Worm (Caenorhabditis elegans) whole organism, L4 larva: ENCODE results near the gene snr-4.

Experiments
- F37D6.2 ChIP-seq: sonication (generic microtip); optimal IDR thresholded peaks from 2 replicates; lab custom pipeline; 2016; ENCODE audit warnings: mild to moderate bottlenecking, missing genetic modification characterization, missing compliant biosample characterization
- F49E8.2 ChIP-seq: sonication (generic microtip); optimal IDR thresholded peaks from 2 replicates; lab custom pipeline; 2016; ENCODE audit warnings: missing compliant biosample characterization, mild to moderate bottlenecking, missing genetic modification characterization, borderline replicate concordance
- Y105C5A.15 ChIP-seq: fragments of 200-800 bp; sonication (Bioruptor generic); IDR thresholded peaks from 2 replicates; pipeline ENCODE4 v1.3.6; 2022; ENCODE audit warnings: missing genetic modification characterization, missing compliant biosample characterization
- ama-1 ChIP-seq: fragments of 150-350 bp; optimal IDR thresholded peaks from 2 replicates; lab custom pipeline; 2014; ENCODE audit warnings: inconsistent platforms, mixed read lengths
- arid-1 ChIP-seq: fragments of 200-800 bp; sonication (Bioruptor generic); conservative IDR thresholded peaks from 2 replicates; pipeline ENCODE4 v1.3.6; 2022; ENCODE audit warnings: missing genetic modification reagents, missing genetic modification characterization, missing compliant biosample characterization
- ceh-20 ChIP-seq: fragments of 200-800 bp; sonication (Bioruptor generic); IDR thresholded peaks from 2 replicates; pipeline ENCODE4 v1.3.6; 2022; ENCODE audit warnings: missing genetic modification reagents, missing genetic modification characterization, missing compliant biosample characterization
- ces-1 ChIP-seq: fragments of 150-350 bp; sonication (generic microtip); optimal IDR thresholded peaks from 4 replicates; lab custom pipeline; 2014; ENCODE audit warnings: missing biosample characterization, missing genetic modification reagents, missing genetic modification characterization
- ctbp-1 ChIP-seq: fragments of 200-800 bp; sonication (Bioruptor generic); IDR thresholded peaks from 2 replicates; pipeline ENCODE4 v1.3.6; 2022; ENCODE audit warnings: missing genetic modification reagents, missing genetic modification characterization, missing compliant biosample characterization
- daf-16 ChIP-seq, 3 experiments: sonication (generic microtip); optimal IDR thresholded peaks; 2 replicates each; lab custom pipeline; 2016 to 2017; ENCODE audit warnings: missing genetic modification characterization in 3 of 3, missing genetic modification reagents in 3 of 3, mild to moderate bottlenecking in 2 of 3, missing compliant biosample characterization in 2 of 3, missing biosample characterization in 1 of 3, moderate library complexity in 1 of 3
- daf-19 ChIP-seq: fragments of 200-800 bp; sonication (Bioruptor generic); conservative IDR thresholded peaks from 2 replicates; pipeline ENCODE4 v1.3.6; 2022; ENCODE audit warnings: missing genetic modification characterization, missing compliant biosample characterization
- dmd-9 ChIP-seq: fragments of 200-800 bp; sonication (Bioruptor generic); IDR thresholded peaks from 2 replicates; pipeline ENCODE4 v1.3.6; 2022; ENCODE audit warnings: missing genetic modification reagents, missing genetic modification characterization, missing compliant biosample characterization
- dve-1 ChIP-seq: sonication (generic microtip); optimal IDR thresholded peaks from 2 replicates; lab custom pipeline; 2017; ENCODE audit warnings: antibody characterized with exemption, mild to moderate bottlenecking, missing genetic modification characterization, missing compliant biosample characterization; ENCODE audit not compliant: insufficient read depth
- egl-43 ChIP-seq: fragments of 200-800 bp; sonication (Bioruptor generic); IDR thresholded peaks from 2 replicates; pipeline ENCODE4 v1.3.6; 2022; ENCODE audit warnings: missing genetic modification reagents, missing genetic modification characterization, missing compliant biosample characterization
- fkh-10 ChIP-seq: fragments of 150-350 bp; optimal IDR thresholded peaks from 2 replicates; lab custom pipeline; 2014; ENCODE audit warnings: missing biosample characterization, missing genetic modification reagents, missing genetic modification characterization
- hif-1 ChIP-seq, 2 experiments: sonication (generic microtip); optimal IDR thresholded peaks; 2 replicates each; lab custom pipeline; 2016 to 2017; ENCODE audit warnings: missing compliant biosample characterization in 2 of 2, missing genetic modification characterization in 2 of 2, missing genetic modification reagents in 2 of 2, missing genotype in 2 of 2, mild to moderate bottlenecking in 1 of 2
- hlh-11 ChIP-seq: fragments of 200-800 bp; sonication (Bioruptor generic); optimal IDR thresholded peaks from 2 replicates; lab custom pipeline; 2018; ENCODE audit warnings: mild to moderate bottlenecking, missing genetic modification characterization, missing compliant biosample characterization
- hlh-30 ChIP-seq: sonication (generic microtip); optimal IDR thresholded peaks from 2 replicates; lab custom pipeline; 2017; ENCODE audit warnings: antibody characterized with exemption, mild to moderate bottlenecking, missing genetic modification characterization, missing compliant biosample characterization; ENCODE audit not compliant: insufficient read depth
- hmg-1.1 ChIP-seq: fragments of 200-800 bp; sonication (Bioruptor generic); IDR thresholded peaks from 2 replicates; pipeline ENCODE4 v1.3.6; 2022; ENCODE audit warnings: missing genetic modification reagents, missing genetic modification characterization, missing compliant biosample characterization
- lin-1 ChIP-seq: fragments of 200-800 bp; sonication (Bioruptor generic); IDR thresholded peaks from 2 replicates; pipeline ENCODE4 v1.3.6; 2022; ENCODE audit warnings: missing genetic modification reagents, missing genetic modification characterization, missing compliant biosample characterization
- lsy-2 ChIP-seq, 2 experiments: fragments of 150-350 bp in 1 of 2; sonication (generic microtip) in 1 of 2; optimal IDR thresholded peaks; 2 replicates each; lab custom pipeline; 2014 to 2017; ENCODE audit warnings: missing biosample characterization in 2 of 2, missing genetic modification characterization in 2 of 2
- mdl-1 ChIP-seq, 2 experiments: fragments of 150-350 bp in 1 of 2; sonication (generic microtip) in 1 of 2; optimal IDR thresholded peaks; 2 replicates each; lab custom pipeline; 2014 to 2017; ENCODE audit warnings: missing biosample characterization in 2 of 2, missing genetic modification characterization in 2 of 2
- mep-1 ChIP-seq: fragments of 150-350 bp; sonication (generic microtip); optimal IDR thresholded peaks from 3 replicates; lab custom pipeline; 2014; ENCODE audit warnings: missing biosample characterization, missing genetic modification characterization
- mes-2 ChIP-seq: sonication (generic microtip); optimal IDR thresholded peaks from 2 replicates; lab custom pipeline; 2016; ENCODE audit warnings: missing genotype, mild to moderate bottlenecking, missing genetic modification characterization, missing compliant biosample characterization; ENCODE audit not compliant: poor library complexity, severe bottlenecking
- nhr-11 ChIP-seq: fragments of 150-350 bp; optimal IDR thresholded peaks from 2 replicates; lab custom pipeline; 2014; ENCODE audit warnings: missing biosample characterization, missing genetic modification characterization
- nhr-41 ChIP-seq: fragments of 200-800 bp; sonication (Bioruptor generic); IDR thresholded peaks from 2 replicates; pipeline ENCODE4 v1.3.6; 2022; ENCODE audit warnings: missing genetic modification reagents, missing genetic modification characterization, missing compliant biosample characterization
- nhr-48 ChIP-seq: sonication (generic microtip); optimal IDR thresholded peaks from 2 replicates; lab custom pipeline; 2016; ENCODE audit warnings: mild to moderate bottlenecking, missing genetic modification characterization, missing compliant biosample characterization
- nhr-6 ChIP-seq: fragments of 150-350 bp; optimal IDR thresholded peaks from 2 replicates; lab custom pipeline; 2014; ENCODE audit warnings: missing biosample characterization, missing genetic modification characterization
- pha-4 ChIP-seq, 2 experiments: fragments of 150-350 bp in 1 of 2; fragments of 200-800 bp in 1 of 2; sonication (Bioruptor generic) in 1 of 2; IDR thresholded peaks in 1 of 2; optimal IDR thresholded peaks in 1 of 2; 2 replicates each; pipeline versions ENCODE4 v1.3.6 to Lab custom; 2014 to 2022; ENCODE audit warnings: missing genetic modification characterization in 2 of 2, missing genetic modification reagents in 2 of 2, missing biosample characterization in 1 of 2, missing compliant biosample characterization in 1 of 2
- php-3 ChIP-seq: fragments of 200-800 bp; sonication (Bioruptor generic); IDR thresholded peaks from 2 replicates; pipeline ENCODE4 v1.3.6; 2022; ENCODE audit warnings: missing genetic modification reagents, missing genetic modification characterization, missing compliant biosample characterization
- rbr-2 ChIP-seq: sonication (generic microtip); optimal IDR thresholded peaks from 2 replicates; lab custom pipeline; 2016; ENCODE audit warnings: missing genotype, missing genetic modification characterization, missing compliant biosample characterization
- sdz-12 ChIP-seq: fragments of 200-800 bp; sonication (Bioruptor generic); optimal IDR thresholded peaks from 2 replicates; lab custom pipeline; 2018; ENCODE audit warnings: mild to moderate bottlenecking, missing genetic modification characterization, missing compliant biosample characterization
- unc-62 ChIP-seq, 3 experiments: fragments of 150-350 bp in 1 of 3; sonication (generic microtip); optimal IDR thresholded peaks in 2 of 3; peaks in 1 of 3; 1 replicate in 1 of 3; 2 replicates in 2 of 3; lab custom pipeline; 2014 to 2017; ENCODE audit warnings: missing biosample characterization in 3 of 3, missing genetic modification characterization in 3 of 3, missing genetic modification reagents in 3 of 3, missing genotype in 1 of 3
- vab-7 ChIP-seq: fragments of 200-800 bp; sonication (Bioruptor generic); IDR thresholded peaks from 2 replicates; pipeline ENCODE4 v1.3.6; 2022; ENCODE audit warnings: missing genetic modification reagents, missing genetic modification characterization, missing compliant biosample characterization
- zfp-2 ChIP-seq: sonication (generic microtip); optimal IDR thresholded peaks from 2 replicates; lab custom pipeline; 2016; ENCODE audit warnings: mild to moderate bottlenecking, missing genetic modification characterization, missing compliant biosample characterization
- ztf-11 ChIP-seq: fragments of 150-350 bp; optimal IDR thresholded peaks from 2 replicates; lab custom pipeline; 2014; ENCODE audit warnings: missing biosample characterization, missing genetic modification characterization
- ztf-7 ChIP-seq: fragments of 150-350 bp; optimal IDR thresholded peaks from 2 replicates; lab custom pipeline; 2014; ENCODE audit warnings: missing biosample characterization, missing genetic modification characterization

Gene snr-4

ce11 chrV:11979673-11980561 lies at the start of gene snr-4 (continued):
- peak; percentile 93 for TF ChIP-seq rbr-2
- TF ChIP-seq zfp-2 (tag; lab: Kevin White, UChicago), result peak; percentile 35
- peak; percentile 82 for TF ChIP-seq sdz-12

DNA sequence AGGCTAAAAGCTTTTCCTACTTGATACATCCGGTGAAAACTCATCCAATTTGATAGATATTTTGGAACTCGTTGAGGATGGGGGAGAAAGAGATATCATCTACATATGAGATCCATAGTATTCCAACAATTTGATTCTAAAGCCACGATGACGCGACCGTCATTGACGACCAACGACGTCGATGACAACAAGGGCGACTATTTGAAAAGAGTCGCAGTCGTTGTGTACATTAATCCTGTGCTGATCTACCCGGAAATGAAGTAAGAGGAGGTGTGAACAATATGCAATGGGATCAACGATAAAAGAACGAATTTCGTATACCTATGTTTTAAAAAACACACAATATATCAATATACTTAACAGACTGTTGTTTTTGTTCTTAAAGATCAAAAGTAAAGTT lies 48.6 kb upstream of the snr-4 start:
- TF ChIP-seq F49E8.2 (tag; lab: Kevin White, UChicago) (no peak), ces-1 (no peak), dmd-9 (GFP tag; lab: Robert Waterston, UW) (no peak)

DNA sequence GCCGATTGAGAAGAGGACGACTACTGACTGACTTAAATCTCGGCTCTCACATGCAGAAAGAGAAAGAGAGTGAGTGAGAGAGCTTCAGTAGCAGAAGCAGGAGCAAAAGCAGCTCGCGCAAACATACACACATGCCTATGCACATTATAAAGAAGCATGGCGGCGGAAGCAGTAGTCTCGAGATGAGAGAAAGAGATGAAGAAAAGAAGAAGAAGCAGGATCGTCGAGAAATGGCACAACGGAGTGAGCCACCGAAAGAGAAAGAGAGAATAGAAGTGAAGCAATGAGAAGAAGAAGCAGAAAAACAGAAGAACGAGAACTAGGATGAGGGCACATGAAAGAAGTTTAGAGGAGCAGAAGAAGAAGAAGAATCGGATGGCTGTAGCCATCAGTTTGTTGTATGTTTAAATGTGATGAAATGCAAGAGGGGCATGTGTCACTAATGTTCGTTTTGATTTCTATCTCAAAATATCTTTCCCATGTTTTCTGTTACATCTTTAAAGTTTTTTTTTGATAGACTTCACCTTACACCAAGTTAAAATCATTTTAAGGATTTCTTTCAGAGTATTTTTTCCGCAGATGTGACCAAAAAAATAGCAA lies 47.5 kb upstream of the snr-4 start:
- no peak for TF ChIP-seq pha-4 (GFP tag; IDR thresholded peaks at IDR 0.05; lab: Robert Waterston, UW)
- no peak for TF ChIP-seq pha-4 (tag; optimal IDR thresholded peaks at IDR 0.05; lab: Kevin White, UChicago)
- TF ChIP-seq F37D6.2 (tag; lab: Kevin White, UChicago), result peak; percentile 59
- no peak for TF ChIP-seq nhr-41 (GFP tag; lab: Robert Waterston, UW)
- peak; percentile 3 for TF ChIP-seq dve-1 (tag; lab: Kevin White, UChicago)
- TF ChIP-seq hlh-11 (tag; lab: Kevin White, UChicago), result peak; percentile 25
- TF ChIP-seq mep-1 (tag; lab: Kevin White, UChicago), result peak; percentile 31
- TF ChIP-seq lsy-2 (tag; optimal IDR thresholded peaks at IDR 0.05; lab: Kevin White, UChicago), result peak; percentile 28 to 49
- peak; percentile 34 for TF ChIP-seq mes-2 (tag; lab: Kevin White, UChicago)
- peak in 1 of 2 experiments; percentile 89 for TF ChIP-seq unc-62 (GFP tag; optimal IDR thresholded peaks at IDR 0.05 in 1 of 2; lab: Kevin White, UChicago)
- TF ChIP-seq unc-62 (tag; optimal IDR thresholded peaks at IDR 0.05; lab: Kevin White, UChicago), result no peak
- TF ChIP-seq hlh-30 (tag; lab: Kevin White, UChicago), result peak; percentile 86
- TF ChIP-seq mdl-1 (tag; optimal IDR thresholded peaks at IDR 0.05; lab: Kevin White, UChicago), result peak in 1 of 2 experiments; percentile 90
- no peak for TF ChIP-seq ztf-7 (tag; lab: Kevin White, UChicago)
- no peak for TF ChIP-seq ceh-20 (GFP tag; lab: Robert Waterston, UW)
- TF ChIP-seq nhr-6 (tag; lab: Kevin White, UChicago), result peak; percentile 39
- TF ChIP-seq hif-1 (tag; optimal IDR thresholded peaks at IDR 0.05; lab: Kevin White, UChicago), result peak in 1 of 2 experiments; percentile 5
- no peak for TF ChIP-seq F49E8.2 (tag; lab: Kevin White, UChicago)
- TF ChIP-seq fkh-10 (GFP tag; lab: Kevin White, UChicago), result peak; percentile 93
- TF ChIP-seq vab-7 (GFP tag; lab: Robert Waterston, UW), result peak; percentile 24; the same call in 1 of the 2 replicates
- no peak for TF ChIP-seq nhr-48
- TF ChIP-seq daf-19, result no peak
- no peak for TF ChIP-seq ztf-11 (tag; lab: Kevin White, UChicago)
- TF ChIP-seq daf-16 (GFP tag; optimal IDR thresholded peaks at IDR 0.05; lab: Kevin White, UChicago), result peak in 1 of 2 experiments; percentile 33
- TF ChIP-seq daf-16 (tag; optimal IDR thresholded peaks at IDR 0.05; lab: Kevin White, UChicago), result no peak
- TF ChIP-seq arid-1 (GFP tag; lab: Robert Waterston, UW), result no peak
- no peak; the same call in 1 of the 2 replicates for TF ChIP-seq egl-43 (GFP tag; lab: Robert Waterston, UW)
- no peak for TF ChIP-seq php-3 (GFP tag; lab: Robert Waterston, UW)
- no peak for TF ChIP-seq lin-1 (GFP tag; lab: Robert Waterston, UW)
- TF ChIP-seq hmg-1.1 (GFP tag; lab: Robert Waterston, UW), result peak; percentile 68
- TF ChIP-seq rbr-2, result peak; percentile 76
- TF ChIP-seq Y105C5A.15 (GFP tag; lab: Robert Waterston, UW), result no peak
- peak; percentile 81 for TF ChIP-seq ctbp-1 (GFP tag; lab: Robert Waterston, UW)
- TF ChIP-seq ama-1, result no peak
- peak; percentile 83 for TF ChIP-seq nhr-11 (tag; lab: Kevin White, UChicago)
- TF ChIP-seq, all 104 proteins: peak for 18
